Fruit fly (Drosophila melanogaster): ENCODE data around the gene CG4836.

CG4836 gene

dm6 chr3R:20058960-20059359 lies 45.3 kb downstream of the CG4836 start (continued):
- TF ChIP-seq Med (GFP tag) (peak; percentile 68), Fer2 (tag; optimal IDR thresholded peaks at IDR 0.05) (no peak), zf30C (GFP tag; optimal IDR thresholded peaks at IDR 0.05) (no peak), tap (tag; optimal IDR thresholded peaks at IDR 0.05) (no peak), Elba2 (GFP tag; optimal IDR thresholded peaks at IDR 0.05) (no peak), CG18262 (tag; optimal IDR thresholded peaks at IDR 0.05) (no peak), CG16815 (GFP tag; optimal IDR thresholded peaks at IDR 0.05) (no peak), CTCF (GFP tag; optimal IDR thresholded peaks at IDR 0.05) (peak; percentile 94), lola (GFP tag; optimal IDR thresholded peaks at IDR 0.05) (no peak), CG7963 (GFP tag; IDR thresholded peaks at IDR 0.05; ENCODE audit: partially characterized antibody) (no peak), CG42726 (GFP tag; IDR thresholded peaks at IDR 0.05; ENCODE audit: partially characterized antibody) (0 out of 2 replicates have a peak, but pooled peaks have one; percentile 38), z (GFP tag; IDR thresholded peaks at IDR 0.05) (no peak), CG34224 (GFP tag; IDR thresholded peaks at IDR 0.05; ENCODE audit: partially characterized antibody) (no peak), Dad (GFP tag; optimal IDR thresholded peaks at IDR 0.05) (no peak), sens (GFP tag) (peak; percentile 38), CG17361 (GFP tag; IDR thresholded peaks at IDR 0.05) (no peak), stwl (tag; optimal IDR thresholded peaks at IDR 0.05) (peak; percentile 47), CG8944 (GFP tag; optimal IDR thresholded peaks at IDR 0.05) (no peak), Ets97D (GFP tag; optimal IDR thresholded peaks at IDR 0.05) (no peak), Adf1 (GFP tag; IDR thresholded peaks at IDR 0.05) (no peak), dimm (GFP tag; IDR thresholded peaks at IDR 0.05) (no peak), rib (GFP tag; IDR thresholded peaks at IDR 0.05) (no peak), Dp (GFP tag; optimal IDR thresholded peaks at IDR 0.05) (peak; percentile 6), kni (GFP tag; optimal IDR thresholded peaks at IDR 0.05) (no peak), ssp (GFP tag; IDR thresholded peaks at IDR 0.05) (0 out of 2 replicates have a peak, but pooled peaks have one; percentile 8), onecut (GFP tag; IDR thresholded peaks at IDR 0.05) (no peak), Atf3 (GFP tag; optimal IDR thresholded peaks at IDR 0.05) (no peak), B-H2 (GFP tag; optimal IDR thresholded peaks at IDR 0.05) (no peak), Vsx1 (GFP tag; optimal IDR thresholded peaks at IDR 0.05) (no peak), klu (GFP tag; IDR thresholded peaks at IDR 0.05) (no peak), Dref (GFP tag; IDR thresholded peaks at IDR 0.05) (no peak), crc (GFP tag; optimal IDR thresholded peaks at IDR 0.05) (no peak), Ptx1 (GFP tag; IDR thresholded peaks at IDR 0.05) (0 out of 2 replicates have a peak, but pooled peaks have one; percentile 16), CG4854 (GFP tag; optimal IDR thresholded peaks at IDR 0.05) (no peak), lab (GFP tag; optimal IDR thresholded peaks at IDR 0.05) (no peak), Hmx (GFP tag; optimal IDR thresholded peaks at IDR 0.05) (no peak), Dip2 (GFP tag; IDR thresholded peaks at IDR 0.05) (peak; percentile 89), slou (GFP tag; optimal IDR thresholded peaks at IDR 0.05) (no peak), br (optimal IDR thresholded peaks at IDR 0.05) (no peak), CG10147 (GFP tag; optimal IDR thresholded peaks at IDR 0.05) (no peak)

- TF ChIP-seq CG13296 (GFP tag; optimal IDR thresholded peaks at IDR 0.05) (no peak), Dbx (GFP tag; IDR thresholded peaks at IDR 0.05) (no peak), Taf1 (GFP tag; IDR thresholded peaks at IDR 0.05) (no peak), BtbVII (GFP tag; optimal IDR thresholded peaks at IDR 0.05) (no peak), CG15269 (tag; optimal IDR thresholded peaks at IDR 0.05) (no peak)
These were observed 46.0 kb downstream of the CG4836 start, which contains the start of gene CG4390 for dm6 chr3R:20059650-20060049. Gene CG4390, minus strand, starts transcription at chr3R:20059750.
